Fruit fly (Drosophila melanogaster) whole organism, wandering third instar larva: ENCODE results near the gene CG12640.

Experiments used
- Abd-B ChIP-seq: fragments of >200 bp; optimal IDR thresholded peaks from 2 replicates; lab custom pipeline; 2017; ENCODE audit warnings: missing biosample characterization, missing genetic modification characterization
- CG32264 ChIP-seq: fragments of 200-800 bp; sonication (Bioruptor generic); optimal IDR thresholded peaks from 2 replicates; lab custom pipeline; 2016; ENCODE audit warnings: missing biosample characterization, missing genetic modification characterization
- CG9705 ChIP-seq: fragments of 200-800 bp; sonication (Bioruptor generic); optimal IDR thresholded peaks from 2 replicates; lab custom pipeline; 2018; ENCODE audit warnings: missing biosample characterization, mild to moderate bottlenecking, missing genetic modification characterization
- CrebA ChIP-seq: fragments of 200-800 bp; sonication (Bioruptor generic); optimal IDR thresholded peaks from 2 replicates; lab custom pipeline; 2016; ENCODE audit warnings: missing biosample characterization, mild to moderate bottlenecking, missing genetic modification characterization, borderline replicate concordance
- Dfd ChIP-seq: fragments of >200 bp; optimal IDR thresholded peaks from 2 replicates; lab custom pipeline; 2017; ENCODE audit warnings: missing biosample characterization, missing genetic modification characterization
- GATAd ChIP-seq: sonication (Bioruptor generic); optimal IDR thresholded peaks from 2 replicates; lab custom pipeline; 2016; ENCODE audit warnings: missing biosample characterization, missing genetic modification characterization
- HLH106 ChIP-seq: fragments of 200-800 bp; optimal IDR thresholded peaks from 3 replicates; lab custom pipeline; 2019; ENCODE audit warnings: missing biosample characterization, mild to moderate bottlenecking, missing genetic modification characterization, moderate library complexity
- Hnf4 ChIP-seq: fragments of 200-800 bp; sonication (Bioruptor generic); optimal IDR thresholded peaks from 2 replicates; lab custom pipeline; 2016; ENCODE audit warnings: missing biosample characterization, mild to moderate bottlenecking, missing genetic modification characterization
- Hr78 ChIP-seq: fragments of >200 bp; optimal IDR thresholded peaks from 2 replicates; lab custom pipeline; 2017; ENCODE audit warnings: missing biosample characterization, missing genetic modification characterization
- Jra ChIP-seq: sonication (Bioruptor generic); optimal IDR thresholded peaks from 2 replicates; lab custom pipeline; 2016; ENCODE audit warnings: missing biosample characterization, missing genetic modification characterization
- Mio ChIP-seq: sonication (Bioruptor generic); optimal IDR thresholded peaks from 2 replicates; lab custom pipeline; 2016; ENCODE audit warnings: missing biosample characterization, missing genetic modification characterization
- Myc ChIP-seq: fragments of >200 bp; optimal IDR thresholded peaks from 2 replicates; lab custom pipeline; 2017
- N ChIP-seq: fragments of >200 bp; optimal IDR thresholded peaks from 2 replicates; lab custom pipeline; 2018; ENCODE audit warnings: missing biosample characterization, missing external identifiers, missing genetic modification characterization
- Rel ChIP-seq, 2 experiments: fragments of 200-800 bp; sonication (Bioruptor generic) in 1 of 2; optimal IDR thresholded peaks; 2 replicates in 1 of 2; 3 replicates in 1 of 2; lab custom pipeline; 2016 to 2019; ENCODE audit warnings: mild to moderate bottlenecking in 2 of 2, missing biosample characterization in 2 of 2, missing genetic modification characterization in 2 of 2, moderate library complexity in 1 of 2
- Vsx2 ChIP-seq: fragments of 200-300, 225-300 bp; sonication (Bioruptor generic); optimal IDR thresholded peaks from 2 replicates; lab custom pipeline; 2018; ENCODE audit warnings: missing biosample characterization, missing genetic modification characterization; ENCODE audit not compliant: partially characterized antibody
- brk ChIP-seq: fragments of 200-800 bp; sonication (Bioruptor generic); optimal IDR thresholded peaks from 2 replicates; lab custom pipeline; 2016; ENCODE audit warnings: missing biosample characterization, mild to moderate bottlenecking, missing genetic modification characterization
- dl ChIP-seq, 2 experiments: fragments of 175-275, 200-275 bp in 1 of 2; fragments of 200-275 bp in 1 of 2; sonication (Bioruptor generic); optimal IDR thresholded peaks; lab custom pipeline; 2018; ENCODE audit warnings: mild to moderate bottlenecking in 2 of 2, missing biosample characterization in 2 of 2, missing genetic modification characterization in 2 of 2, moderate library complexity in 2 of 2; ENCODE audit not compliant: partially characterized antibody in 2 of 2, insufficient read depth in 1 of 2
- dsf ChIP-seq: sonication (Bioruptor generic); optimal IDR thresholded peaks from 2 replicates; lab custom pipeline; 2016; ENCODE audit warnings: missing biosample characterization, missing genetic modification characterization, borderline replicate concordance
- ey ChIP-seq: fragments of 200-800 bp; sonication (Bioruptor generic); optimal IDR thresholded peaks from 2 replicates; lab custom pipeline; 2016; ENCODE audit warnings: missing biosample characterization, missing genetic modification characterization
- fru ChIP-seq: fragments of 200-800 bp; sonication (Bioruptor generic); optimal IDR thresholded peaks from 3 replicates; lab custom pipeline; 2016; ENCODE audit warnings: missing biosample characterization, mild to moderate bottlenecking, missing genetic modification characterization
- h ChIP-seq: fragments of 200-800 bp; sonication (Bioruptor generic); optimal IDR thresholded peaks from 3 replicates; lab custom pipeline; 2016; ENCODE audit warnings: missing biosample characterization, mild to moderate bottlenecking, missing genetic modification characterization
- jim ChIP-seq: fragments of 175-275, 200-325 bp; sonication (Bioruptor generic); optimal IDR thresholded peaks from 2 replicates; lab custom pipeline; 2016; ENCODE audit warnings: missing biosample characterization, mild to moderate bottlenecking, missing genetic modification characterization
- lola ChIP-seq: fragments of >200 bp; optimal IDR thresholded peaks from 2 replicates; lab custom pipeline; 2017; ENCODE audit warnings: missing biosample characterization, missing genetic modification characterization
- pan ChIP-seq: fragments of >200 bp; optimal IDR thresholded peaks from 2 replicates; lab custom pipeline; 2017
- psq ChIP-seq: fragments of 200-800 bp; sonication (Bioruptor generic); optimal IDR thresholded peaks from 3 replicates; lab custom pipeline; 2017; ENCODE audit warnings: missing biosample characterization, mild to moderate bottlenecking, missing genetic modification characterization, moderate library complexity
- rgr ChIP-seq: fragments of 200-800 bp; sonication (Bioruptor generic); optimal IDR thresholded peaks from 3 replicates; lab custom pipeline; 2016; ENCODE audit warnings: missing biosample characterization, mild to moderate bottlenecking, missing genetic modification characterization
- sage ChIP-seq: fragments of 200-800 bp; sonication (Bioruptor generic); optimal IDR thresholded peaks from 2 replicates; lab custom pipeline; 2016; ENCODE audit warnings: missing biosample characterization, mild to moderate bottlenecking, missing genetic modification characterization
- sv ChIP-seq: fragments of 200-800 bp; sonication (Bioruptor generic); optimal IDR thresholded peaks from 3 replicates; lab custom pipeline; 2016; ENCODE audit warnings: missing biosample characterization, missing genetic modification characterization
- tai ChIP-seq: sonication (Bioruptor generic); optimal IDR thresholded peaks from 2 replicates; lab custom pipeline; 2016; ENCODE audit warnings: missing biosample characterization, missing genetic modification characterization
- usp ChIP-seq: fragments of >200 bp; optimal IDR thresholded peaks from 2 replicates; lab custom pipeline; 2017; ENCODE audit warnings: missing biosample characterization, missing genetic modification characterization
- woc ChIP-seq: sonication (Bioruptor generic); optimal IDR thresholded peaks from 2 replicates; lab custom pipeline; 2016; ENCODE audit warnings: missing biosample characterization, mild to moderate bottlenecking, missing genetic modification characterization

The CG12640 gene

dm6 chrX:10387672-10388071 lies 44.9 kb downstream of the CG12640 start (continued):
- no peak for TF ChIP-seq Abd-B (GFP tag; lab: Kevin White, UChicago)
- no peak for TF ChIP-seq sv (GFP tag; lab: Kevin White, UChicago)

- TF ChIP-seq N = no peak
- TF ChIP-seq Hnf4 (GFP tag; lab: Kevin White, UChicago) = no peak
- TF ChIP-seq usp (GFP tag; lab: Kevin White, UChicago) = no peak
- TF ChIP-seq HLH106 (tag; lab: Kevin White, UChicago) = no peak
- TF ChIP-seq tai (GFP tag; lab: Kevin White, UChicago) = no peak
- TF ChIP-seq woc = no peak
- no peak for TF ChIP-seq Dfd (GFP tag; lab: Kevin White, UChicago)
- TF ChIP-seq psq (GFP tag; lab: Kevin White, UChicago) = no peak
- TF ChIP-seq rgr (GFP tag; lab: Kevin White, UChicago) = no peak
- no peak for TF ChIP-seq GATAd (GFP tag; lab: Kevin White, UChicago)
- no peak for TF ChIP-seq CG9705 (GFP tag; lab: Kevin White, UChicago)
- TF ChIP-seq jim = no peak
- no peak for TF ChIP-seq CG32264 (GFP tag; lab: Kevin White, UChicago)
- no peak for TF ChIP-seq sv (GFP tag; lab: Kevin White, UChicago)
- TF ChIP-seq, all 38 proteins: peak for 0
Measured at dm6 chrX:10386810-10387340, 45.7 kb downstream of the CG12640 start.

- TF ChIP-seq fru (GFP tag; lab: Kevin White, UChicago) = no peak
- no peak for TF ChIP-seq sv (GFP tag; lab: Kevin White, UChicago)
Measured at dm6 chrX:10386183-10386582, 46.4 kb downstream of the CG12640 start.

- TF ChIP-seq N (no peak), Myc (no peak), Mio (GFP tag; lab: Kevin White, UChicago) (no peak), sage (GFP tag; lab: Kevin White, UChicago) (peak; percentile 18), CG9705 (GFP tag; lab: Kevin White, UChicago) (peak; percentile 6), Jra (GFP tag; lab: Kevin White, UChicago) (no peak), rgr (GFP tag; lab: Kevin White, UChicago) (peak; percentile 33), Rel (GFP tag; optimal IDR thresholded peaks at IDR 0.05; lab: Kevin White, UChicago) (no peak), Rel (tag; optimal IDR thresholded peaks at IDR 0.05; lab: Kevin White, UChicago) (no peak), Vsx2 (GFP tag; lab: Kevin White, UChicago) (no peak), lola (GFP tag; lab: Kevin White, UChicago) (no peak), h (GFP tag; lab: Kevin White, UChicago) (no peak), jim (no peak)
- TF ChIP-seq, all 38 proteins: peak for 3
Measured at dm6 chrX:10385757-10386156, 46.9 kb downstream of the CG12640 start, which contains the start of the genes Psf3 and flw. Psf3 (minus strand) TSS chrX:10385861. flw (plus strand) TSS chrX:10385960.

- TF ChIP-seq ey (no peak), pan (no peak), CrebA (no peak), h (GFP tag; lab: Kevin White, UChicago) (no peak), sv (GFP tag; lab: Kevin White, UChicago) (no peak), fru (GFP tag; lab: Kevin White, UChicago) (no peak), dl (GFP tag; optimal IDR thresholded peaks at IDR 0.05; lab: Kevin White, UChicago; ENCODE audit: insufficient read depth in 1 of 2, partially characterized antibody in 2 of 2) (no peak), tai (GFP tag; lab: Kevin White, UChicago) (no peak), lola (GFP tag; lab: Kevin White, UChicago) (no peak), woc (no peak), CG9705 (GFP tag; lab: Kevin White, UChicago) (no peak), HLH106 (tag; lab: Kevin White, UChicago) (no peak), Hr78 (GFP tag; lab: Kevin White, UChicago) (no peak), Vsx2 (GFP tag; lab: Kevin White, UChicago) (no peak), dsf (GFP tag; lab: Kevin White, UChicago) (no peak), CG32264 (GFP tag; lab: Kevin White, UChicago) (no peak), psq (GFP tag; lab: Kevin White, UChicago) (no peak), brk (GFP tag; lab: Kevin White, UChicago) (no peak)
Measured at dm6 chrX:10384947-10385346, 47.7 kb downstream of the CG12640 start.
